Fruit fly (Drosophila melanogaster) whole organism, embryonic: Measurements from ENCODE around the gene CG42633.

Experiments used
- ATbp ChIP-seq: fragments of 200-800 bp; sonication (Bioruptor generic); optimal IDR thresholded peaks from 2 replicates; lab custom pipeline; 2017; ENCODE audit warnings: missing biosample characterization, mild to moderate bottlenecking, missing genetic modification characterization, missing genetic modification reagents
- Abd-B ChIP-seq: fragments of 200-800 bp; sonication (Bioruptor generic); optimal IDR thresholded peaks from 2 replicates; lab custom pipeline; 2018; ENCODE audit warnings: missing biosample characterization, mild to moderate bottlenecking, missing genetic modification characterization, moderate library complexity
- B-H2 ChIP-seq: fragments of 200-800 bp; sonication (Bioruptor generic); optimal IDR thresholded peaks from 2 replicates; lab custom pipeline; 2018; ENCODE audit warnings: missing biosample characterization, mild to moderate bottlenecking, missing genetic modification characterization
- C15 ChIP-seq: fragments of 200-800 bp; sonication (Bioruptor generic); IDR thresholded peaks from 3 replicates; pipeline ENCODE4 v1.3.6; 2022; ENCODE audit warnings: missing biosample characterization, missing genetic modification characterization
- CG10209 ChIP-seq: fragments of 200-800 bp; sonication (Bioruptor generic); optimal IDR thresholded peaks from 3 replicates; lab custom pipeline; 2017; ENCODE audit warnings: missing biosample characterization, mild to moderate bottlenecking, missing genetic modification characterization, missing genetic modification reagents
- CG10267 ChIP-seq: fragments of 200-800 bp; sonication (Bioruptor generic); optimal IDR thresholded peaks from 2 replicates; lab custom pipeline; 2018; ENCODE audit warnings: missing biosample characterization, mild to moderate bottlenecking, missing genetic modification characterization, moderate library complexity
- CG10366 ChIP-seq: fragments of 200-800 bp; sonication (Bioruptor generic); IDR thresholded peaks from 2 replicates; pipeline ENCODE4 v1.3.6; 2022; ENCODE audit warnings: missing biosample characterization, missing genetic modification characterization
- CG11093 ChIP-seq: fragments of 200-800 bp; sonication (Bioruptor generic); IDR thresholded peaks from 3 replicates; pipeline ENCODE4 v1.3.6; 2022; ENCODE audit warnings: missing biosample characterization, missing genetic modification characterization
- CG11398 ChIP-seq: fragments of 200-800 bp; sonication (Bioruptor generic); optimal IDR thresholded peaks from 2 replicates; lab custom pipeline; 2016; ENCODE audit warnings: missing biosample characterization, missing genetic modification characterization
- CG12236 ChIP-seq: fragments of 200-800 bp; sonication (Bioruptor generic); optimal IDR thresholded peaks from 2 replicates; lab custom pipeline; 2016; ENCODE audit warnings: missing biosample characterization, missing genetic modification characterization
- CG12942 ChIP-seq: fragments of 200-800 bp; sonication (Bioruptor generic); optimal IDR thresholded peaks from 3 replicates; lab custom pipeline; 2016; ENCODE audit warnings: missing biosample characterization, missing genetic modification characterization
- CG13287 ChIP-seq: fragments of 200-800 bp; sonication (Bioruptor generic); IDR thresholded peaks from 2 replicates; pipeline ENCODE4 v1.3.6; 2022; ENCODE audit warnings: missing biosample characterization, missing genetic modification characterization; ENCODE audit not compliant: partially characterized antibody
- CG13775 ChIP-seq: fragments of 200-800 bp; sonication (Bioruptor generic); optimal IDR thresholded peaks from 3 replicates; lab custom pipeline; 2017; ENCODE audit warnings: missing biosample characterization, mild to moderate bottlenecking, missing genetic modification characterization
- CG17385 ChIP-seq: fragments of 200-800 bp; sonication (Bioruptor generic); optimal IDR thresholded peaks from 3 replicates; lab custom pipeline; 2018; ENCODE audit warnings: missing biosample characterization, mild to moderate bottlenecking, missing genetic modification characterization
- CG17829 ChIP-seq: fragments of 200-800 bp; optimal IDR thresholded peaks from 2 replicates; lab custom pipeline; 2019; ENCODE audit warnings: missing biosample characterization, mild to moderate bottlenecking, missing genetic modification characterization, moderate library complexity
- CG2120 ChIP-seq: fragments of 200-800 bp; sonication (Bioruptor generic); optimal IDR thresholded peaks from 3 replicates; lab custom pipeline; 2016; ENCODE audit warnings: missing biosample characterization, missing genetic modification characterization
- CG30403 ChIP-seq: fragments of 200-800 bp; sonication (Bioruptor generic); optimal IDR thresholded peaks from 3 replicates; lab custom pipeline; 2016; ENCODE audit warnings: missing biosample characterization, missing genetic modification characterization
- CG42726 ChIP-seq: fragments of 200-800 bp; sonication (Bioruptor generic); IDR thresholded peaks from 2 replicates; pipeline ENCODE4 v1.3.6; 2022; ENCODE audit warnings: missing biosample characterization, missing genetic modification characterization; ENCODE audit not compliant: partially characterized antibody
- CG7357 ChIP-seq: fragments of 200-800 bp; sonication (Bioruptor generic); IDR thresholded peaks from 3 replicates; pipeline ENCODE4 v1.3.6; 2022; ENCODE audit warnings: missing biosample characterization, missing genetic modification characterization
- CG8924 ChIP-seq: fragments of 200-800 bp; optimal IDR thresholded peaks from 3 replicates; lab custom pipeline; 2019; ENCODE audit warnings: missing biosample characterization, mild to moderate bottlenecking, missing genetic modification characterization, moderate library complexity
- CoRest ChIP-seq: fragments of 200-800 bp; sonication (Bioruptor generic); optimal IDR thresholded peaks from 3 replicates; lab custom pipeline; 2018; ENCODE audit warnings: missing biosample characterization, mild to moderate bottlenecking, missing genetic modification characterization, moderate library complexity
- Dbx ChIP-seq: fragments of 200-800 bp; sonication (Bioruptor generic); IDR thresholded peaks from 3 replicates; pipeline ENCODE4 v1.3.6; 2022; ENCODE audit warnings: missing biosample characterization, missing genetic modification characterization
- Fer2 ChIP-seq: fragments of 200-800 bp; sonication (Bioruptor generic); optimal IDR thresholded peaks from 2 replicates; lab custom pipeline; 2018; ENCODE audit warnings: missing biosample characterization, mild to moderate bottlenecking, missing genetic modification characterization, moderate library complexity
- Hmr ChIP-seq: fragments of 200-800 bp; sonication (Bioruptor generic); optimal IDR thresholded peaks from 3 replicates; lab custom pipeline; 2017; ENCODE audit warnings: mild to moderate bottlenecking, missing biosample characterization, missing genetic modification reagents, missing genetic modification characterization
- Neu2 ChIP-seq: fragments of 200-800 bp; sonication (Bioruptor generic); optimal IDR thresholded peaks from 3 replicates; lab custom pipeline; 2016; ENCODE audit warnings: missing biosample characterization, missing genetic modification characterization, borderline replicate concordance
- PHDP ChIP-seq: fragments of 200-800 bp; sonication (Bioruptor generic); optimal IDR thresholded peaks from 3 replicates; lab custom pipeline; 2018; ENCODE audit warnings: missing biosample characterization, mild to moderate bottlenecking, missing genetic modification characterization, moderate library complexity
- Rfx ChIP-seq: fragments of 200-800 bp; sonication (Bioruptor generic); IDR thresholded peaks from 2 replicates; pipeline ENCODE4 v1.3.6; 2022; ENCODE audit warnings: missing biosample characterization, missing genetic modification characterization
- Spps ChIP-seq: fragments of 200-800 bp; sonication (Bioruptor generic); optimal IDR thresholded peaks from 2 replicates; lab custom pipeline; 2018; ENCODE audit warnings: missing biosample characterization, mild to moderate bottlenecking, missing genetic modification characterization
- YL-1 ChIP-seq: fragments of 200-800 bp; sonication (Bioruptor generic); optimal IDR thresholded peaks from 3 replicates; lab custom pipeline; 2017; ENCODE audit warnings: missing biosample characterization, mild to moderate bottlenecking, missing genetic modification characterization
- abd-A ChIP-seq: fragments of 200-800 bp; sonication (Bioruptor generic); optimal IDR thresholded peaks from 3 replicates; lab custom pipeline; 2019; ENCODE audit warnings: missing biosample characterization, mild to moderate bottlenecking, missing genetic modification characterization, moderate library complexity
- ash1 ChIP-seq: fragments of 200-800 bp; sonication (Bioruptor generic); optimal IDR thresholded peaks from 2 replicates; lab custom pipeline; 2018; ENCODE audit warnings: missing biosample characterization, mild to moderate bottlenecking, missing genetic modification characterization
- az2 ChIP-seq: fragments of 200-800 bp; sonication (Bioruptor generic); optimal IDR thresholded peaks from 3 replicates; lab custom pipeline; 2016; ENCODE audit warnings: missing biosample characterization, missing genetic modification characterization
- chm ChIP-seq: fragments of 200-800 bp; sonication (Bioruptor generic); IDR thresholded peaks from 2 replicates; pipeline ENCODE4 v1.3.6; 2022; ENCODE audit warnings: missing biosample characterization, missing genetic modification characterization
- corto ChIP-seq: fragments of 200-800 bp; sonication (Bioruptor generic); optimal IDR thresholded peaks from 2 replicates; lab custom pipeline; 2016; ENCODE audit warnings: missing biosample characterization, mild to moderate bottlenecking, missing genetic modification characterization, moderate library complexity
- dm ChIP-seq: fragments of 200-800 bp; sonication (Bioruptor generic); optimal IDR thresholded peaks from 3 replicates; lab custom pipeline; 2016; ENCODE audit warnings: missing biosample characterization, missing genetic modification characterization
- dpn ChIP-seq, 2 experiments: fragments of 200-800 bp; sonication (Bioruptor generic); optimal IDR thresholded peaks; 3 replicates each; lab custom pipeline; 2016; ENCODE audit warnings: missing biosample characterization in 2 of 2, missing genetic modification characterization in 2 of 2
- fd3F ChIP-seq: fragments of 200-800 bp; sonication (Bioruptor generic); optimal IDR thresholded peaks from 2 replicates; lab custom pipeline; 2018; ENCODE audit warnings: missing biosample characterization, mild to moderate bottlenecking, missing genetic modification characterization, moderate library complexity
- fd64A ChIP-seq: fragments of 200-800 bp; sonication (Bioruptor generic); optimal IDR thresholded peaks from 3 replicates; lab custom pipeline; 2018; ENCODE audit warnings: missing biosample characterization, mild to moderate bottlenecking, missing genetic modification characterization
- fu2 ChIP-seq: fragments of 200-800 bp; sonication (Bioruptor generic); optimal IDR thresholded peaks from 2 replicates; lab custom pipeline; 2016; ENCODE audit warnings: missing biosample characterization, missing genetic modification characterization
- lab ChIP-seq: fragments of 200-800 bp; sonication (Bioruptor generic); optimal IDR thresholded peaks from 3 replicates; lab custom pipeline; 2017; ENCODE audit warnings: missing biosample characterization, missing genetic modification characterization, mild to moderate bottlenecking, moderate library complexity, missing genetic modification reagents
- lov ChIP-seq, 2 experiments: fragments of 200-800 bp in 1 of 2; fragments of >200 bp in 1 of 2; sonication (Bioruptor generic) in 1 of 2; IDR thresholded peaks in 1 of 2; optimal IDR thresholded peaks in 1 of 2; 2 replicates in 1 of 2; 3 replicates in 1 of 2; pipeline versions ENCODE4 v1.3.6 to Lab custom; 2017 to 2022; ENCODE audit warnings: missing biosample characterization in 1 of 2, missing genetic modification characterization in 1 of 2
- schlank ChIP-seq: fragments of 200-800 bp; sonication (Bioruptor generic); optimal IDR thresholded peaks from 2 replicates; lab custom pipeline; 2018; ENCODE audit warnings: missing biosample characterization, mild to moderate bottlenecking, missing genetic modification characterization
- shn ChIP-seq: fragments of 200-800 bp; sonication (Bioruptor generic); optimal IDR thresholded peaks from 3 replicates; lab custom pipeline; 2016; ENCODE audit warnings: missing biosample characterization, missing genetic modification characterization
- toy ChIP-seq: fragments of 200-800 bp; sonication (Bioruptor generic); IDR thresholded peaks from 2 replicates; pipeline ENCODE4 v1.3.6; 2022; ENCODE audit warnings: missing biosample characterization, missing genetic modification characterization
- vvl ChIP-seq: fragments of 200-800 bp; sonication (Bioruptor generic); IDR thresholded peaks from 2 replicates; pipeline ENCODE4 v1.3.6; 2022; ENCODE audit warnings: missing biosample characterization, missing genetic modification characterization
- zfh1 ChIP-seq: fragments of 200-800 bp; sonication (Bioruptor generic); IDR thresholded peaks from 3 replicates; pipeline ENCODE4 v1.3.6; 2022; ENCODE audit warnings: missing biosample characterization, missing genetic modification characterization
- zfh2 ChIP-seq: fragments of 200-800 bp; sonication (Bioruptor generic); optimal IDR thresholded peaks from 2 replicates; lab custom pipeline; 2016; ENCODE audit warnings: missing biosample characterization, missing genetic modification characterization

The CG42633 gene

dm6 chr3R:10760966-10761855, 20.9 kb downstream of the CG42633 start, which contains the start of the genes MED7 and Cap-H2 (continued):
- TF ChIP-seq Fer2 (tag; lab: Kevin White, UChicago) (peak; percentile 81), fd64A (GFP tag; lab: Kevin White, UChicago) (no peak), fd3F (GFP tag; lab: Kevin White, UChicago) (peak; percentile 57), fu2 (GFP tag; lab: Kevin White, UChicago) (peak; percentile 61), zfh2 (GFP tag; lab: Kevin White, UChicago) (peak; percentile 79), az2 (GFP tag; lab: Kevin White, UChicago) (peak; percentile 82), schlank (tag; lab: Kevin White, UChicago) (peak; percentile 15), CG30403 (peak; percentile 91), dm (GFP tag; lab: Kevin White, UChicago) (peak; percentile 70), ash1 (GFP tag; lab: Kevin White, UChicago) (peak; percentile 50), CG10209 (GFP tag; lab: Kevin White, UChicago) (peak; percentile 64), shn (peak; percentile 73), vvl (GFP tag; lab: Robert Waterston, UW) (peak; percentile 88), CG42726 (GFP tag; lab: Robert Waterston, UW) (peak; percentile 93), CG2120 (GFP tag; lab: Kevin White, UChicago) (peak; percentile 91), dpn (GFP tag; optimal IDR thresholded peaks at IDR 0.05; lab: Kevin White, UChicago) (peak; percentile 81 to 85), C15 (GFP tag; lab: Robert Waterston, UW) (0 out of 3 replicates have a peak, but pooled peaks have one; percentile 53), CoRest (peak; percentile 85), CG10366 (GFP tag; lab: Robert Waterston, UW) (peak; percentile 83), lov (optimal IDR thresholded peaks at IDR 0.05; lab: Kevin White, UChicago) (no peak), lov (GFP tag; IDR thresholded peaks at IDR 0.05; lab: Robert Waterston, UW) (0 out of 3 replicates have a peak, but pooled peaks have one; percentile 27), Dbx (GFP tag; lab: Robert Waterston, UW) (peak; percentile 89), Hmr (GFP tag; lab: Kevin White, UChicago) (no peak), YL-1 (GFP tag; lab: Kevin White, UChicago) (peak; percentile 81), abd-A (tag; lab: Kevin White, UChicago) (no peak), CG17385 (GFP tag; lab: Kevin White, UChicago) (peak; percentile 60), Abd-B (GFP tag; lab: Kevin White, UChicago) (peak; percentile 84), CG12236 (GFP tag; lab: Kevin White, UChicago) (peak; percentile 44), PHDP (tag; lab: Kevin White, UChicago) (peak; percentile 79), CG13775 (GFP tag; lab: Kevin White, UChicago) (peak; percentile 84), zfh1 (GFP tag; lab: Robert Waterston, UW) (peak; percentile 88), ATbp (GFP tag; lab: Kevin White, UChicago) (no peak), CG13287 (GFP tag; lab: Robert Waterston, UW) (peak; percentile 100), Rfx (GFP tag; lab: Robert Waterston, UW) (peak; percentile 91), CG8924 (tag; lab: Kevin White, UChicago) (peak; percentile 76), Spps (tag; lab: Kevin White, UChicago) (peak; percentile 61), CG10267 (tag; lab: Kevin White, UChicago) (peak; percentile 81), CG12942 (GFP tag; lab: Kevin White, UChicago) (peak; percentile 80), CG11093 (GFP tag; lab: Robert Waterston, UW) (peak; percentile 74), CG11398 (no peak), Neu2 (no peak), lab (GFP tag; lab: Kevin White, UChicago) (no peak), chm (peak; percentile 60; the same call in 1 of the 2 replicates), B-H2 (GFP tag; lab: Kevin White, UChicago) (peak; percentile 62), CG17829 (tag; lab: Kevin White, UChicago) (peak; percentile 85), corto (GFP tag; lab: Kevin White, UChicago) (peak; percentile 58), CG7357 (peak; percentile 69), toy (GFP tag; lab: Robert Waterston, UW) (no peak)
